Fruit fly (Drosophila melanogaster) whole organism, prepupa: ENCODE results near the gene rtp.

Source experiments
- CG10669 ChIP-seq: fragments of 200-800 bp; sonication (Bioruptor generic); optimal IDR thresholded peaks from 3 replicates; lab custom pipeline; 2018; ENCODE audit warnings: missing biosample characterization, mild to moderate bottlenecking, missing genetic modification characterization, moderate library complexity
- CG6808 ChIP-seq: fragments of 200-800 bp; sonication (Bioruptor generic); optimal IDR thresholded peaks from 3 replicates; lab custom pipeline; 2017; ENCODE audit warnings: missing biosample characterization, missing genetic modification characterization, mild to moderate bottlenecking, moderate library complexity, missing genetic modification reagents
- CG6854 ChIP-seq: fragments of 200-800 bp; sonication (Bioruptor generic); optimal IDR thresholded peaks from 2 replicates; lab custom pipeline; 2017; ENCODE audit warnings: missing biosample characterization, mild to moderate bottlenecking, missing genetic modification characterization
- Eip75B ChIP-seq: fragments of 200-800 bp; sonication (Bioruptor generic); optimal IDR thresholded peaks from 3 replicates; lab custom pipeline; 2016; ENCODE audit warnings: missing biosample characterization, missing genetic modification characterization
- Ets96B ChIP-seq: fragments of 200-800 bp; optimal IDR thresholded peaks from 2 replicates; lab custom pipeline; 2019; ENCODE audit warnings: missing biosample characterization, mild to moderate bottlenecking, missing genetic modification characterization, moderate library complexity
- Hr38 ChIP-seq: sonication (Bioruptor generic); optimal IDR thresholded peaks from 2 replicates; lab custom pipeline; 2016; ENCODE audit warnings: missing biosample characterization, missing genetic modification characterization
- Hr39 ChIP-seq: fragments of 200-800 bp; sonication (Bioruptor generic); optimal IDR thresholded peaks from 2 replicates; lab custom pipeline; 2016; ENCODE audit warnings: missing biosample characterization, missing genetic modification characterization
- Sox102F ChIP-seq: fragments of 200-800 bp; sonication (Bioruptor generic); optimal IDR thresholded peaks from 2 replicates; lab custom pipeline; 2016; ENCODE audit warnings: missing biosample characterization, mild to moderate bottlenecking, missing genetic modification characterization
- cyc ChIP-seq: fragments of 200-800 bp; sonication (Bioruptor generic); optimal IDR thresholded peaks from 3 replicates; lab custom pipeline; 2016; ENCODE audit warnings: missing biosample characterization, missing genetic modification characterization
- eg ChIP-seq: fragments of 200-800 bp; sonication (Bioruptor generic); IDR thresholded peaks from 3 replicates; pipeline ENCODE4 v1.3.6; 2022; ENCODE audit warnings: missing biosample characterization, missing genetic modification characterization
- esn ChIP-seq: fragments of 200-800 bp; sonication (Bioruptor generic); optimal IDR thresholded peaks from 2 replicates; lab custom pipeline; 2016; ENCODE audit warnings: missing biosample characterization, mild to moderate bottlenecking, missing genetic modification characterization, moderate library complexity
- lz ChIP-seq: fragments of 200-800 bp; sonication (Bioruptor generic); optimal IDR thresholded peaks from 3 replicates; lab custom pipeline; 2016; ENCODE audit warnings: missing biosample characterization, missing genetic modification characterization
- net ChIP-seq: fragments of 200-800 bp; sonication (Bioruptor generic); optimal IDR thresholded peaks from 3 replicates; lab custom pipeline; 2016; ENCODE audit warnings: missing biosample characterization, missing genetic modification characterization
- spab ChIP-seq: fragments of 200-800 bp; sonication (Bioruptor generic); optimal IDR thresholded peaks from 2 replicates; lab custom pipeline; 2017; ENCODE audit warnings: missing biosample characterization, mild to moderate bottlenecking, missing genetic modification characterization, missing genetic modification reagents

DNA sequence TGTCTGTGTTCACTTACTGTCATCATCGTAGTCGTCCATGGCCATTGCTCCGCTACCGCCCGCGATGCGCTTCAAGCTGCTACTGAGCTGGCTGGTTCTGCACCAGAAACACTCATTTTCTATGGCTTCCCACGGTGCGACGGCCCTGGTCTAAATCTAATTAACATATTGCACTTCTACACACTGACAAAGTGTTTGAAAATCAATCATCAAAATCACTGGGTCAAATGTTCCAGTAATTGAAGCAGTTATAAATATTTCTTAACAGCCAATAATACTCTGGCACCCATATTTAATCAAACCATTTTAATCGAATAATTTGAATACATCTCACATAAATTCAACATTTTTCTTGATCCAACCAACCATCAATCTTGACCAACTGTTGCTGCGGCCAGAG is at the start of gene rtp:
- TF ChIP-seq eg (GFP tag; lab: Robert Waterston, UW) = no peak
- no peak for TF ChIP-seq esn (GFP tag; lab: Kevin White, UChicago)
- no peak for TF ChIP-seq Hr39
- TF ChIP-seq spab (GFP tag; lab: Kevin White, UChicago) = no peak
- no peak for TF ChIP-seq cyc (GFP tag; lab: Kevin White, UChicago)
- no peak for TF ChIP-seq net (GFP tag; lab: Kevin White, UChicago)
- TF ChIP-seq CG6854 = no peak
- no peak for TF ChIP-seq lz (GFP tag; lab: Kevin White, UChicago)
- TF ChIP-seq Eip75B (GFP tag; lab: Kevin White, UChicago) = no peak
- TF ChIP-seq Ets96B (tag; lab: Kevin White, UChicago) = no peak
- TF ChIP-seq Sox102F (GFP tag; lab: Kevin White, UChicago) = no peak
- no peak for TF ChIP-seq CG10669 (GFP tag; lab: Kevin White, UChicago)
- TF ChIP-seq CG6808 = no peak
- no peak for TF ChIP-seq Hr38 (GFP tag; lab: Kevin White, UChicago)
